Worm (Caenorhabditis elegans) whole organism, mixed stage, embryonic: ENCODE measurements around the gene erfa-3.

Experiments
- blmp-1 ChIP-seq: fragments of 150-350 bp; optimal IDR thresholded peaks from 2 replicates; lab custom pipeline; 2014; ENCODE audit warnings: missing biosample characterization, missing genetic modification characterization
- ceh-83 ChIP-seq: fragments of 200-800 bp; sonication (Bioruptor generic); optimal IDR thresholded peaks from 2 replicates; lab custom pipeline; 2018; ENCODE audit warnings: mild to moderate bottlenecking, missing genetic modification characterization, missing compliant biosample characterization
- lin-13 ChIP-seq: fragments of 150-350 bp; optimal IDR thresholded peaks from 2 replicates; lab custom pipeline; 2014; ENCODE audit warnings: missing biosample characterization, missing genetic modification characterization
- lsy-2 ChIP-seq: fragments of 150-350 bp; optimal IDR thresholded peaks from 2 replicates; lab custom pipeline; 2014; ENCODE audit warnings: missing biosample characterization, missing genetic modification characterization
- nhr-12 ChIP-seq: fragments of 150-350 bp; optimal IDR thresholded peaks from 2 replicates; lab custom pipeline; 2014; ENCODE audit warnings: missing biosample characterization, missing genetic modification characterization
- nhr-28 ChIP-seq: fragments of 150-350 bp; optimal IDR thresholded peaks from 2 replicates; lab custom pipeline; 2014; ENCODE audit warnings: missing biosample characterization, missing genetic modification characterization
- nhr-76 ChIP-seq: sonication (generic microtip); optimal IDR thresholded peaks from 2 replicates; lab custom pipeline; 2017; ENCODE audit warnings: missing biosample characterization, missing genetic modification characterization
- pha-4 ChIP-seq: fragments of 150-350 bp; optimal IDR thresholded peaks from 2 replicates; lab custom pipeline; 2018; ENCODE audit warnings: missing biosample characterization, missing genetic modification reagents, missing genetic modification characterization
- sem-2 ChIP-seq: fragments of 200-800 bp; sonication (Bioruptor generic); optimal IDR thresholded peaks from 2 replicates; lab custom pipeline; 2018; ENCODE audit warnings: mild to moderate bottlenecking, missing genetic modification characterization, missing compliant biosample characterization
- snpc-4 ChIP-seq: fragments of 150-350 bp; optimal IDR thresholded peaks from 2 replicates; lab custom pipeline; 2014; ENCODE audit warnings: missing biosample characterization, missing genetic modification characterization
- sptf-1 ChIP-seq: sonication (generic microtip); optimal IDR thresholded peaks from 2 replicates; lab custom pipeline; 2017; ENCODE audit warnings: mild to moderate bottlenecking, missing genetic modification characterization, moderate library complexity, missing compliant biosample characterization
- unc-39 ChIP-seq: fragments of 150-350 bp; optimal IDR thresholded peaks from 2 replicates; lab custom pipeline; 2014; ENCODE audit warnings: missing biosample characterization, missing genetic modification characterization
- unc-62 ChIP-seq: fragments of 150-350 bp; optimal IDR thresholded peaks from 2 replicates; lab custom pipeline; 2014; ENCODE audit warnings: missing biosample characterization, missing genetic modification reagents, missing genetic modification characterization

DNA sequence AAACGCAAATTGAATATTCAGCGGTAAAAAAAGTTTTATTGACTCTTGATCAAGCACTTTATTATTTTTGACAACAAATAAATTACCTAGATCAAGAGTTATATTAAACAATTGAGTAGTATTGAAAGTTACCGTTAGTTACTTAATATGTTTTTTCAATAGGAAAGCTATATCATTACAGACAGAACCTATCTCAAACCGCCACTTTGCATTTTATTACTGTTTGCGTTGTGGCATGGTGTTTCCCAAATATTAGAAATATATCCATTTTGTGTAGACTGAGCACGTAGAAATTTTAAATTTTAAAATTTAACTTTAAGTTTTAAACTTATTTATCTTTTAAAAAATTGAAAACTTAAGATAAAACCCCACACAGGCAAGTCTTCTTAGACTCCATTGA is 8.5 kb downstream of the erfa-3 start:
- TF ChIP-seq snpc-4 (tag; lab: Kevin White, UChicago) (no peak), nhr-76 (tag; lab: Kevin White, UChicago) (no peak), sptf-1 (tag; lab: Kevin White, UChicago) (no peak), pha-4 (tag; lab: Kevin White, UChicago) (no peak), sem-2 (GFP tag; lab: Kevin White, UChicago) (no peak), lin-13 (tag; lab: Kevin White, UChicago) (no peak), unc-39 (no peak), ceh-83 (GFP tag; lab: Kevin White, UChicago) (no peak), lsy-2 (tag; lab: Kevin White, UChicago) (no peak), unc-62 (GFP tag; lab: Kevin White, UChicago) (no peak), blmp-1 (tag; lab: Kevin White, UChicago) (no peak), nhr-28 (tag; lab: Kevin White, UChicago) (no peak), nhr-12 (no peak)
